Worm (Caenorhabditis elegans): ENCODE results near the gene srab-2.

- TF ChIP-seq ama-1 (optimal IDR thresholded peaks at IDR 0.05) (no peak), nfya-1 (tag; optimal IDR thresholded peaks at IDR 0.05; ENCODE audit: insufficient read depth) (no peak), lin-15B (tag; optimal IDR thresholded peaks at IDR 0.05) (no peak), elt-3 (tag; optimal IDR thresholded peaks at IDR 0.05) (no peak), pha-4 (tag; optimal IDR thresholded peaks at IDR 0.05) (no peak), ztf-11 (tag; optimal IDR thresholded peaks at IDR 0.05) (no peak), R02D3.7 (tag; optimal IDR thresholded peaks at IDR 0.05) (no peak), nhr-237 (tag; optimal IDR thresholded peaks at IDR 0.05) (no peak), zag-1 (tag; optimal IDR thresholded peaks at IDR 0.05) (no peak), nhr-12 (tag; optimal IDR thresholded peaks at IDR 0.05) (no peak), lin-39 (tag; optimal IDR thresholded peaks at IDR 0.05) (no peak), unc-62 (GFP tag; optimal IDR thresholded peaks at IDR 0.05) (no peak)
Measured at ce11 chrV:5130018-5130417, 25.2 kb upstream of the srab-2 start, which contains the start of gene F14F9.8.

Data from whole organism, L3 larva.